Worm (Caenorhabditis elegans) whole organism, late embryonic: Measurements from ENCODE around the gene C29E4.11.

ENCODE experiments used
- C38D4.7 ChIP-seq: fragments of 200-800 bp; sonication (Bioruptor generic); optimal IDR thresholded peaks from 2 replicates; lab custom pipeline; 2018; ENCODE audit warnings: mild to moderate bottlenecking, missing genetic modification characterization, moderate library complexity, missing compliant biosample characterization
- F13H6.1 ChIP-seq: sonication (generic microtip); optimal IDR thresholded peaks from 2 replicates; lab custom pipeline; 2016; ENCODE audit warnings: missing genetic modification characterization, missing compliant biosample characterization
- K09A11.1 ChIP-seq: sonication (generic microtip); optimal IDR thresholded peaks from 2 replicates; lab custom pipeline; 2017; ENCODE audit warnings: antibody characterized with exemption, mild to moderate bottlenecking, missing genetic modification characterization, missing compliant biosample characterization; ENCODE audit not compliant: insufficient read depth
- T23F11.4 ChIP-seq: fragments of 200-800 bp; sonication (Bioruptor generic); optimal IDR thresholded peaks from 2 replicates; lab custom pipeline; 2018; ENCODE audit warnings: mild to moderate bottlenecking, missing genetic modification characterization, missing compliant biosample characterization
- ceh-14 ChIP-seq: sonication (generic microtip); optimal IDR thresholded peaks from 2 replicates; lab custom pipeline; 2016; ENCODE audit warnings: missing genotype, missing genetic modification characterization, missing compliant biosample characterization
- ceh-22 ChIP-seq: sonication (generic microtip); optimal IDR thresholded peaks from 2 replicates; lab custom pipeline; 2017; ENCODE audit warnings: missing biosample characterization, missing genetic modification characterization
- ceh-48 ChIP-seq: sonication (generic microtip); optimal IDR thresholded peaks from 2 replicates; lab custom pipeline; 2016; ENCODE audit warnings: missing genetic modification characterization, inconsistent platforms, missing compliant biosample characterization
- che-1 ChIP-seq: sonication (generic microtip); optimal IDR thresholded peaks from 2 replicates; lab custom pipeline; 2016; ENCODE audit warnings: mild to moderate bottlenecking, missing genetic modification characterization, missing compliant biosample characterization
- dmd-4 ChIP-seq: sonication (generic microtip); optimal IDR thresholded peaks from 2 replicates; lab custom pipeline; 2016; ENCODE audit warnings: borderline replicate concordance, missing genetic modification characterization, missing compliant biosample characterization
- dve-1 ChIP-seq: sonication (generic microtip); optimal IDR thresholded peaks from 2 replicates; lab custom pipeline; 2017; ENCODE audit warnings: antibody characterized with exemption, mild to moderate bottlenecking, missing genetic modification characterization, missing compliant biosample characterization
- eyg-1 ChIP-seq: sonication (generic microtip); optimal IDR thresholded peaks from 2 replicates; lab custom pipeline; 2016; ENCODE audit warnings: missing genotype, missing genetic modification characterization, missing compliant biosample characterization
- fkh-10 ChIP-seq: fragments of 150-350 bp; optimal IDR thresholded peaks from 2 replicates; lab custom pipeline; 2014; ENCODE audit warnings: missing biosample characterization, missing genetic modification reagents, missing genetic modification characterization
- fkh-6 ChIP-seq: sonication (generic microtip); optimal IDR thresholded peaks from 2 replicates; lab custom pipeline; 2016; ENCODE audit warnings: missing genetic modification characterization, missing compliant biosample characterization
- gmeb-2 ChIP-seq: sonication (generic microtip); optimal IDR thresholded peaks from 2 replicates; lab custom pipeline; 2016; ENCODE audit warnings: missing genetic modification characterization, inconsistent platforms, missing compliant biosample characterization
- hlh-13 ChIP-seq: fragments of 200-800 bp; sonication (Bioruptor generic); optimal IDR thresholded peaks from 2 replicates; lab custom pipeline; 2018; ENCODE audit warnings: mild to moderate bottlenecking, missing genetic modification characterization, missing compliant biosample characterization
- hlh-15 ChIP-seq: sonication (generic microtip); optimal IDR thresholded peaks from 2 replicates; lab custom pipeline; 2016; ENCODE audit warnings: missing genetic modification characterization, missing compliant biosample characterization
- lim-6 ChIP-seq: sonication (generic microtip); optimal IDR thresholded peaks from 2 replicates; lab custom pipeline; 2016; ENCODE audit warnings: missing genetic modification characterization, missing compliant biosample characterization
- madf-2 ChIP-seq: sonication (generic microtip); optimal IDR thresholded peaks from 2 replicates; lab custom pipeline; 2017; ENCODE audit warnings: missing genetic modification characterization, missing compliant biosample characterization
- nfya-1 ChIP-seq: sonication (generic microtip); optimal IDR thresholded peaks from 2 replicates; lab custom pipeline; 2017; ENCODE audit warnings: missing genetic modification characterization, mild to moderate bottlenecking, missing compliant biosample characterization, antibody characterized with exemption, moderate library complexity
- nhr-11 ChIP-seq: fragments of 150-350 bp; optimal IDR thresholded peaks from 2 replicates; lab custom pipeline; 2014; ENCODE audit warnings: missing biosample characterization, missing genetic modification characterization
- npax-4 ChIP-seq: sonication (generic microtip); optimal IDR thresholded peaks from 2 replicates; lab custom pipeline; 2016; ENCODE audit warnings: missing genetic modification characterization, missing compliant biosample characterization
- pag-3 ChIP-seq: sonication (generic microtip); optimal IDR thresholded peaks from 2 replicates; lab custom pipeline; 2016; ENCODE audit warnings: missing compliant biosample characterization, missing genetic modification characterization, borderline replicate concordance
- pha-2 ChIP-seq: sonication (generic microtip); optimal IDR thresholded peaks from 2 replicates; lab custom pipeline; 2017; ENCODE audit warnings: mild to moderate bottlenecking, missing genetic modification characterization, missing compliant biosample characterization
- pqm-1 ChIP-seq: sonication (generic microtip); optimal IDR thresholded peaks from 2 replicates; lab custom pipeline; 2016; ENCODE audit warnings: missing genetic modification characterization, missing compliant biosample characterization
- ref-2 ChIP-seq: sonication (generic microtip); optimal IDR thresholded peaks from 2 replicates; lab custom pipeline; 2016; ENCODE audit warnings: missing genetic modification characterization, missing compliant biosample characterization
- sox-2 ChIP-seq: fragments of 200-800 bp; sonication (Bioruptor generic); IDR thresholded peaks from 2 replicates; pipeline ENCODE4 v1.3.6; 2022; ENCODE audit warnings: missing genetic modification reagents, missing genetic modification characterization, missing compliant biosample characterization
- sox-4 ChIP-seq: sonication (generic microtip); optimal IDR thresholded peaks from 2 replicates; lab custom pipeline; 2017; ENCODE audit warnings: mild to moderate bottlenecking, missing genetic modification characterization, inconsistent platforms, missing compliant biosample characterization
- syd-9 ChIP-seq: sonication (generic microtip); optimal IDR thresholded peaks from 2 replicates; lab custom pipeline; 2016; ENCODE audit warnings: mild to moderate bottlenecking, missing genetic modification characterization, moderate library complexity, missing compliant biosample characterization
- tbx-2 ChIP-seq: sonication (generic microtip); optimal IDR thresholded peaks from 2 replicates; lab custom pipeline; 2016; ENCODE audit warnings: missing genetic modification characterization, missing compliant biosample characterization
- unc-3 ChIP-seq, 2 experiments: fragments of 200-800 bp in 1 of 2; sonication (Bioruptor generic) in 1 of 2; sonication (generic microtip) in 1 of 2; conservative IDR thresholded peaks in 1 of 2; optimal IDR thresholded peaks in 1 of 2; 2 replicates each; pipeline versions ENCODE4 v1.3.6 to Lab custom; 2016 to 2022; ENCODE audit warnings: missing compliant biosample characterization in 2 of 2, missing genetic modification characterization in 2 of 2, missing genetic modification reagents in 1 of 2
- unc-42 ChIP-seq: sonication (generic microtip); optimal IDR thresholded peaks from 2 replicates; lab custom pipeline; 2016; ENCODE audit warnings: missing genotype, missing genetic modification characterization, missing compliant biosample characterization
- unc-55 ChIP-seq: sonication (generic microtip); optimal IDR thresholded peaks from 2 replicates; lab custom pipeline; 2017; ENCODE audit warnings: missing biosample characterization, missing genetic modification reagents, missing genetic modification characterization
- zip-5 ChIP-seq: sonication (generic microtip); optimal IDR thresholded peaks from 2 replicates; lab custom pipeline; 2016; ENCODE audit warnings: missing genetic modification characterization, missing compliant biosample characterization

Gene C29E4.11

ce11 chrIII:7958085-7958484, at the start of gene C29E4.11:
C29E4.11 (minus strand) TSS chrIII:7958114.
- no peak for TF ChIP-seq gmeb-2 (tag; lab: Kevin White, UChicago)
- TF ChIP-seq nfya-1 (tag; lab: Kevin White, UChicago), result peak; percentile 38

DNA sequence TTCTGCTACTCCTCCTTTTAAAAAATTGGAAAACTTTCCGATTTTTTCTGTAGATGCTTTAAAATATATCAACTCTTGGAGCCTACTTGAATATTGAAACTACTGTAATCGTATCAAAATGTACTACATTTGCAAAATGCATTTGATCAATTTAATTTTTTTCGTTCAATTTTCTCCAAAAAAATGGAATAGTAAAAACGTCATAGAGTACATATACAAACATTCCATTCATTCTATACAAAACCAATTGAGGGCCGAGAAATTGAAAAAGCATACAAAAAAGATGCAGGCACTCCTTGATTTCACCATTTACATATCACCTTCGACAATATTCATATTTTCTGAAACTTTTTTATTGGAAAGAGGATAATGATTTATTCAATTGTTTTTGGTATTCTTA, 46.2 kb upstream of the C29E4.11 start, which contains the start of gene C06G4.6:
C06G4.6 (plus strand) TSS at position 301 of the 400 bp plus-strand sequence.
- TF ChIP-seq nfya-1 (tag; lab: Kevin White, UChicago), result no peak
- TF ChIP-seq fkh-6 (tag; lab: Kevin White, UChicago), result no peak
- TF ChIP-seq pha-2 (tag; lab: Kevin White, UChicago), result no peak
- no peak for TF ChIP-seq unc-42
- TF ChIP-seq C38D4.7, result no peak
- no peak for TF ChIP-seq unc-3 (GFP tag; conservative IDR thresholded peaks at IDR 0.05; lab: Robert Waterston, UW)
- no peak for TF ChIP-seq unc-3 (tag; optimal IDR thresholded peaks at IDR 0.05; lab: Kevin White, UChicago)
- no peak for TF ChIP-seq ceh-48 (tag; lab: Kevin White, UChicago)
- no peak for TF ChIP-seq npax-4 (tag; lab: Kevin White, UChicago)
- TF ChIP-seq eyg-1 (tag; lab: Kevin White, UChicago), result no peak
- TF ChIP-seq pqm-1 (tag; lab: Kevin White, UChicago), result no peak
- TF ChIP-seq sox-4, result no peak
- no peak for TF ChIP-seq gmeb-2 (tag; lab: Kevin White, UChicago)
- TF ChIP-seq syd-9, result no peak
- no peak for TF ChIP-seq zip-5

DNA sequence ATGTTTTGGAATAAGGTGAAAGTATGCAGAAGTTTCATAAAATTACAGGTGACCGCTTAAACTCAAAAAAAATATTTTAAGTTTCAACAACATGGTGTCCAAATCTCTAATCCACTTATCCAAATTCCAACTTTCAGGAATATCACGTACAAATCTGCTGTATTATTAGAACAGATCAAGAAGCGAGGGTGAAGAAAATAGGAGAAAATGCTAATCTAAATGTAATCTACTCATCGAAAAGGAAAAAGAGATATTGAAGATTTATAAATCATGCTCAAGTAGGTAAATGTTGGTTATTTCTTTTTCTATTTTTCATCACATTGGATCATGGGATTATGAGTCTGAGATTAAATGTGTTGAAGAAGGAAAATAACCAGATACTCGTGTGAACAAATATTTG, 43.6 kb upstream of the C29E4.11 start:
- no peak for TF ChIP-seq fkh-10
- TF ChIP-seq tbx-2 (tag; lab: Kevin White, UChicago), result no peak
- no peak for TF ChIP-seq hlh-13
- TF ChIP-seq nhr-11, result no peak
- TF ChIP-seq ceh-22, result no peak
- no peak for TF ChIP-seq pag-3 (tag; lab: Kevin White, UChicago)
- no peak for TF ChIP-seq T23F11.4 (GFP tag; lab: Kevin White, UChicago)
- no peak for TF ChIP-seq lim-6 (tag; lab: Kevin White, UChicago)
- no peak for TF ChIP-seq unc-55 (GFP tag; lab: Kevin White, UChicago)
- no peak for TF ChIP-seq sox-2 (GFP tag; lab: Robert Waterston, UW)
- TF ChIP-seq fkh-6 (tag; lab: Kevin White, UChicago), result no peak
- no peak for TF ChIP-seq F13H6.1
- TF ChIP-seq K09A11.1 (tag; lab: Kevin White, UChicago), result no peak

DNA sequence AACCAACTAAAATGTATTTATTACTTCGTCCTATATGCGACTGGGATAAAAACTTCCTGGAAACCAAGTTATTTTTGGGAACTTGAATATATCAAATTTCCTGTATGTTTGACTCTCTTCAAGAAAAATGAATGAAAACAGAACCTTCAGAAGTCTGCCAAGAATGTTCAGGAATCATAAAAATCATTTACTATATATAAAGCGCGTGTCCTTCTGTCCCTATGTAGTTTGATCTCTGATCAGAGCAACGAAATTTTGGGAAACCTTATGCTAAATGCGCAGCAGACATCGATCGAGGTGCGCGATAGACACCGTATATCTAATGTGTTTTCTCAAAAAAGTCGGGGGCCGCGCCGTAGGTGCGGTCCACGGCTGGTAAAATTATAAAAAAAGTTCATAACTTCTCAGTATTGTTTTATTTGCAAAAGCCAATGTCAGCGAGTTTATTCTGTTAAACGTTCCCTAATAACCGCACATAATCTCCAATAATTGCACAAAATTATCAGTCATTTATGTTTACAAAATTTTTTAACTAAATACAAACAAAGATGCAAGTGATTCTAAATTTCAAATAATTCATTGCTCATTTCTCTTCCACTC, 39.6 kb upstream of the C29E4.11 start:
- TF ChIP-seq dve-1 (no peak), dmd-4 (no peak), ref-2 (tag; lab: Kevin White, UChicago) (no peak), ceh-14 (tag; lab: Kevin White, UChicago) (no peak)

DNA sequence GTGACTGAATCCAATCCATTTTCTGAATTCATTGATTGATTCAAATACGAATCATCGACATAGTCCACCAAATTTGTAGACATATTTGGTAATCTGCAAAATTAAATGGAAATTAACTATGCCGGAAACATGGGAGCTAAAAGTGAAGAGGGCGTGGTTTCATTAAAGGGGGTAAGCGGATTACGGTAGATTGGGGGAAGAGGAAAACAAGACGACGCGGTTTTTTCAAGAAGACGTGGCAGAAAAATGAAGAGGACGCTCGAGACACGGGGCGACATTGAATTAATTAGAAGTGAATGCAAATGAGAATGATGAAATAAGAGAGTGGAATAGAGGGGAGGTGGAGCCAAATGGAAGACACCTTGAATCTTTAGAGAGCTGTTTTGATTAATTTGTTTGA, 38.4 kb upstream of the C29E4.11 start, which contains the start of gene npr-17:
npr-17 (minus strand) TSS at position 101 of the 400 bp plus-strand sequence.
- TF ChIP-seq che-1 (tag; lab: Kevin White, UChicago) (no peak), dmd-4 (no peak), syd-9 (no peak), fkh-6 (tag; lab: Kevin White, UChicago) (no peak), fkh-10 (no peak), hlh-15 (no peak), madf-2 (tag; lab: Kevin White, UChicago) (no peak)
